Worm (Caenorhabditis elegans) whole organism, early embryonic: ENCODE data around the gene F08G5.3.

ENCODE experiments used
- ama-1 ChIP-seq: fragments of 150-350 bp; optimal IDR thresholded peaks from 2 replicates; lab custom pipeline; 2014
- hmbx-1 ChIP-seq: sonication (generic microtip); optimal IDR thresholded peaks from 2 replicates; lab custom pipeline; 2016; ENCODE audit warnings: mild to moderate bottlenecking, missing genetic modification characterization, missing compliant biosample characterization
- scrt-1 ChIP-seq: fragments of 200-800 bp; sonication (Bioruptor generic); IDR thresholded peaks from 2 replicates; pipeline ENCODE4 v1.3.6; 2022; ENCODE audit warnings: missing genetic modification characterization, missing compliant biosample characterization
- tbx-11 ChIP-seq: fragments of 200-800 bp; sonication (Bioruptor generic); IDR thresholded peaks from 2 replicates; pipeline ENCODE4 v1.3.6; 2022; ENCODE audit warnings: missing genetic modification characterization, missing compliant biosample characterization

DNA sequence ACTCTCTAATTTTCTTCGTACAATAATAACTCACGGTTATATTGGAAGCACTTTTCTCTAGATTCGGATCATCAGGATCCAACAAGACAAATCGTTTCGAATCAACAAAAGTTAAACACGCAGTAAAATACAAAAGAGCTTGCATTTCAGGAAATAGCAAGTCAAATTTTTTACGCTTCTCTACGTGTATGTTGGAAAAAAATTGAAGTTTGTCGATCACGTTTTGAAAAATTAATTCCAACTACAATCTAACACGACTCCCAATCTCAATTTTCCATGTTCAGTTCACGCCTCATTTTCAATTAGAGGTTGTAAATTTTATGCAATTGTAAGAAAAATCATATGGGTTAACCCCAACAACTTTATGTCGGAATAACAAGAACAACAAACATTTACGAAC is 27.4 kb downstream of the F08G5.3 start, which contains the start of gene spe-45:
- no peak for TF ChIP-seq ama-1
- no peak for TF ChIP-seq scrt-1 (GFP tag; lab: Robert Waterston, UW)
- no peak for TF ChIP-seq tbx-11 (GFP tag; lab: Robert Waterston, UW)
- no peak for TF ChIP-seq hmbx-1 (tag; lab: Kevin White, UChicago)
